Worm (Caenorhabditis elegans): ENCODE data around the gene cyn-2.

Gene cyn-2

ce11 chrIII:13719247-13719758, 26.8 kb downstream of the cyn-2 start (continued):
- TF ChIP-seq arid-1 (GFP tag; conservative IDR thresholded peaks at IDR 0.05) (no peak), snpc-4 (tag; optimal IDR thresholded peaks at IDR 0.05) (no peak), ceh-32 (tag; optimal IDR thresholded peaks at IDR 0.05; ENCODE audit: poor library complexity) (no peak), F49E8.2 (tag; optimal IDR thresholded peaks at IDR 0.05; ENCODE audit: borderline replicate concordance) (no peak), gei-8 (GFP tag; optimal IDR thresholded peaks at IDR 0.05) (no peak), Y5F2A.4 (GFP tag; optimal IDR thresholded peaks at IDR 0.05) (no peak), lin-29 (GFP tag; IDR thresholded peaks at IDR 0.05) (no peak), F37D6.2 (tag; optimal IDR thresholded peaks at IDR 0.05) (no peak), dpl-1 (GFP tag; optimal IDR thresholded peaks at IDR 0.05) (no peak), pqm-1 (tag; optimal IDR thresholded peaks at IDR 0.05) (no peak), snpc-1.2 (GFP tag; IDR thresholded peaks at IDR 0.05) (no peak), lsy-2 (tag; optimal IDR thresholded peaks at IDR 0.05) (no peak), ctbp-1 (GFP tag; IDR thresholded peaks at IDR 0.05) (no peak), ztf-11 (tag; optimal IDR thresholded peaks at IDR 0.05) (no peak), ceh-28 (tag; optimal IDR thresholded peaks at IDR 0.05) (no peak), spr-3 (GFP tag; optimal IDR thresholded peaks at IDR 0.05) (no peak), fkh-10 (GFP tag; optimal IDR thresholded peaks at IDR 0.05) (no peak), nhr-25 (tag; optimal IDR thresholded peaks at IDR 0.05; ENCODE audit: borderline replicate concordance, insufficient read depth) (peak; percentile 17), skn-1 (tag; optimal IDR thresholded peaks at IDR 0.05) (no peak), mdl-1 (tag; optimal IDR thresholded peaks at IDR 0.05) (peak; percentile 68 to 82), Y48G9A.11 (GFP tag; IDR thresholded peaks at IDR 0.05) (no peak), R02D3.7 (tag; optimal IDR thresholded peaks at IDR 0.05) (no peak), lin-39 (tag; optimal IDR thresholded peaks at IDR 0.05) (no peak), nhr-237 (tag; optimal IDR thresholded peaks at IDR 0.05) (no peak), lin-38 (GFP tag; IDR thresholded peaks at IDR 0.05) (no peak), ceh-20 (GFP tag; IDR thresholded peaks at IDR 0.05) (no peak; the same call in 1 of the 2 replicates), nhr-41 (GFP tag; IDR thresholded peaks at IDR 0.05) (no peak), hlh-11 (tag; optimal IDR thresholded peaks at IDR 0.05) (peak; percentile 73), aly-2 (tag; optimal IDR thresholded peaks at IDR 0.05) (no peak), hif-1 (tag; optimal IDR thresholded peaks at IDR 0.05) (peak in 1 of 2 experiments; percentile 12), daf-12 (tag; optimal IDR thresholded peaks at IDR 0.05) (no peak), mdt-29 (GFP tag; IDR thresholded peaks at IDR 0.05) (no peak), ztf-7 (tag; optimal IDR thresholded peaks at IDR 0.05) (no peak), nhr-10 (tag; optimal IDR thresholded peaks at IDR 0.05) (no peak), hlh-30 (tag; optimal IDR thresholded peaks at IDR 0.05; ENCODE audit: insufficient read depth) (peak; percentile 86), spr-1 (tag; optimal IDR thresholded peaks at IDR 0.05) (no peak), T20F7.1 (GFP tag; optimal IDR thresholded peaks at IDR 0.05) (no peak), egl-43 (GFP tag; IDR thresholded peaks at IDR 0.05) (no peak), aha-1 (tag) (peak; percentile 97), tag-97 (GFP tag; IDR thresholded peaks at IDR 0.05) (no peak), zip-11 (GFP tag; IDR thresholded peaks at IDR 0.05) (no peak), lin-1 (GFP tag; IDR thresholded peaks at IDR 0.05) (no peak), D1046.2 (GFP tag; IDR thresholded peaks at IDR 0.05) (no peak), dmd-9 (GFP tag; IDR thresholded peaks at IDR 0.05) (no peak), ces-1 (GFP tag; optimal IDR thresholded peaks at IDR 0.05) (no peak), hmg-1.1 (GFP tag; IDR thresholded peaks at IDR 0.05) (no peak), zfp-2 (tag; optimal IDR thresholded peaks at IDR 0.05) (no peak), nhr-102 (tag; optimal IDR thresholded peaks at IDR 0.05) (peak; percentile 0), egl-27 (tag; optimal IDR thresholded peaks at IDR 0.05) (no peak), zip-2 (tag; optimal IDR thresholded peaks at IDR 0.05) (no peak), zag-1 (tag; optimal IDR thresholded peaks at IDR 0.05) (no peak), nhr-42 (GFP tag; IDR thresholded peaks at IDR 0.05) (no peak)
